Worm (Caenorhabditis elegans): ENCODE results near the gene ZK899.7.

ZK899.7 gene

DNA sequence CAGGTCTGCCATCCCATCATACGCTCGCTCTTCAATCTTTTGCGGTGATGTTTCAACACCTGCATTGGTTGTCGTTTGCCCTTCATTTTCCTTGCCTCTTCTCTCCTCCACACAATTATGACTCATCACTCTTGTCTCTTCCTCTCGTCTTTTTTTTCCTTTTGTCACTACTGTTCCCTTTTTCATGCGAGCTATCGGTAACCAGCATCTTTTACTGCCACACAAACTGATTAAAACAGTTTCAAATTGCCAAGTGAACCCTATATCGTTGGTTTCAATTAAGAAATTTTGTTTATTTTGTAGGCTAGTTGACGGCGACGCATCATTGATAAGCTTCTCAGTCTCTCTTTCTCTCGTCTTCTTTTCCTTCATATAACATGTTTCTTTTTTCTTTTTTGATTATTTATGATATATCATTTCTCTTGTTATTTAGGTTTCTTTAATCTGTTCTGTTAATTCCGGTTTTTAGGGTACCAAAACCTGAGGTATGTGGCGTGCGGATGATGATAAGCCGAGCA is 3.0 kb downstream of the ZK899.7 start, which contains the start of gene ZK899.1 (continued):
- no peak for TF ChIP-seq aly-2 (tag; optimal IDR thresholded peaks at IDR 0.05)
- no peak for TF ChIP-seq ceh-62 (tag; optimal IDR thresholded peaks at IDR 0.05)
- no peak for TF ChIP-seq lin-15B (tag; optimal IDR thresholded peaks at IDR 0.05)
- no peak for TF ChIP-seq snpc-4 (tag; optimal IDR thresholded peaks at IDR 0.05)
- peak; percentile 84 for TF ChIP-seq hlh-11 (tag; optimal IDR thresholded peaks at IDR 0.05)
- no peak for TF ChIP-seq dpl-1 (GFP tag; optimal IDR thresholded peaks at IDR 0.05)
- TF ChIP-seq spr-1 (tag; optimal IDR thresholded peaks at IDR 0.05) = no peak
- no peak for TF ChIP-seq set-16 (GFP tag; IDR thresholded peaks at IDR 0.05)
- no peak for TF ChIP-seq saeg-2 (GFP tag; IDR thresholded peaks at IDR 0.05)
- no peak for TF ChIP-seq lir-3 (tag; optimal IDR thresholded peaks at IDR 0.05)
- TF ChIP-seq hif-1 (tag; optimal IDR thresholded peaks at IDR 0.05) = no peak
- TF ChIP-seq unc-130 (GFP tag; optimal IDR thresholded peaks at IDR 0.05) = no peak
- no peak for TF ChIP-seq daf-19 (GFP tag; conservative IDR thresholded peaks at IDR 0.05)
- no peak for TF ChIP-seq ces-1 (GFP tag; optimal IDR thresholded peaks at IDR 0.05)
- TF ChIP-seq rbr-2 (tag; optimal IDR thresholded peaks at IDR 0.05) = peak; percentile 27
- TF ChIP-seq nhr-111 (GFP tag; optimal IDR thresholded peaks at IDR 0.05) = no peak
- peak; percentile 67 for TF ChIP-seq nhr-6 (tag; optimal IDR thresholded peaks at IDR 0.05)
- TF ChIP-seq ceh-32 (tag; optimal IDR thresholded peaks at IDR 0.05; ENCODE audit: poor library complexity) = no peak
- TF ChIP-seq lsy-2 (tag; optimal IDR thresholded peaks at IDR 0.05) = no peak
- no peak for TF ChIP-seq mxl-2 (GFP tag; conservative IDR thresholded peaks at IDR 0.05)
- TF ChIP-seq ceh-82 (tag; optimal IDR thresholded peaks at IDR 0.05) = no peak
- TF ChIP-seq zfp-2 (tag; optimal IDR thresholded peaks at IDR 0.05) = no peak
- no peak for TF ChIP-seq ama-1 (optimal IDR thresholded peaks at IDR 0.05)
- no peak for TF ChIP-seq attf-4 (tag; optimal IDR thresholded peaks at IDR 0.05)
- TF ChIP-seq D1046.2 (GFP tag; IDR thresholded peaks at IDR 0.05) = no peak
- TF ChIP-seq zag-1 (tag; optimal IDR thresholded peaks at IDR 0.05) = no peak
- TF ChIP-seq F49E8.2 (tag; optimal IDR thresholded peaks at IDR 0.05; ENCODE audit: borderline replicate concordance) = no peak
- no peak for TF ChIP-seq cey-2 (tag; optimal IDR thresholded peaks at IDR 0.05; ENCODE audit: borderline replicate concordance, insufficient read depth)
- TF ChIP-seq lin-1 (GFP tag; IDR thresholded peaks at IDR 0.05) = no peak
- no peak for TF ChIP-seq Y5F2A.4 (GFP tag; optimal IDR thresholded peaks at IDR 0.05)
- no peak for TF ChIP-seq dmd-8 (GFP tag; IDR thresholded peaks at IDR 0.05)
- TF ChIP-seq daf-12 (tag; optimal IDR thresholded peaks at IDR 0.05) = no peak
- TF ChIP-seq mdl-1 (tag; optimal IDR thresholded peaks at IDR 0.05) = no peak
- TF ChIP-seq daf-8 (GFP tag; IDR thresholded peaks at IDR 0.05) = no peak
- no peak for TF ChIP-seq madf-5 (GFP tag; IDR thresholded peaks at IDR 0.05)
- TF ChIP-seq sdz-12 (GFP tag; optimal IDR thresholded peaks at IDR 0.05) = no peak
- no peak for TF ChIP-seq lin-38 (GFP tag; IDR thresholded peaks at IDR 0.05)
- peak; percentile 19 for TF ChIP-seq T20F7.1 (GFP tag; optimal IDR thresholded peaks at IDR 0.05)
- TF ChIP-seq mes-2 (tag; optimal IDR thresholded peaks at IDR 0.05; ENCODE audit: poor library complexity, severe bottlenecking) = peak; percentile 16
- TF ChIP-seq snpc-1.2 (GFP tag; IDR thresholded peaks at IDR 0.05) = no peak
- peak; percentile 63 for TF ChIP-seq dve-1 (tag; optimal IDR thresholded peaks at IDR 0.05; ENCODE audit: insufficient read depth)
- TF ChIP-seq F44E2.7 (GFP tag; IDR thresholded peaks at IDR 0.05) = no peak
- no peak for TF ChIP-seq lin-13 (GFP tag; optimal IDR thresholded peaks at IDR 0.05)
- no peak for TF ChIP-seq php-3 (GFP tag; IDR thresholded peaks at IDR 0.05)
- no peak for TF ChIP-seq ceh-44 (GFP tag; IDR thresholded peaks at IDR 0.05)
- TF ChIP-seq ceh-20 (GFP tag; IDR thresholded peaks at IDR 0.05) = no peak
- TF ChIP-seq ceh-28 (tag; optimal IDR thresholded peaks at IDR 0.05) = no peak
- TF ChIP-seq Y48G9A.11 (GFP tag; IDR thresholded peaks at IDR 0.05) = no peak
- no peak for TF ChIP-seq pha-4 (GFP tag; IDR thresholded peaks at IDR 0.05)
- no peak for TF ChIP-seq pha-4 (tag; optimal IDR thresholded peaks at IDR 0.05)
- no peak for TF ChIP-seq nhr-10 (tag; optimal IDR thresholded peaks at IDR 0.05)
- TF ChIP-seq skn-1 (tag; optimal IDR thresholded peaks at IDR 0.05) = no peak
